Worm (Caenorhabditis elegans): ENCODE data around the gene srx-96.

srx-96 gene

DNA sequence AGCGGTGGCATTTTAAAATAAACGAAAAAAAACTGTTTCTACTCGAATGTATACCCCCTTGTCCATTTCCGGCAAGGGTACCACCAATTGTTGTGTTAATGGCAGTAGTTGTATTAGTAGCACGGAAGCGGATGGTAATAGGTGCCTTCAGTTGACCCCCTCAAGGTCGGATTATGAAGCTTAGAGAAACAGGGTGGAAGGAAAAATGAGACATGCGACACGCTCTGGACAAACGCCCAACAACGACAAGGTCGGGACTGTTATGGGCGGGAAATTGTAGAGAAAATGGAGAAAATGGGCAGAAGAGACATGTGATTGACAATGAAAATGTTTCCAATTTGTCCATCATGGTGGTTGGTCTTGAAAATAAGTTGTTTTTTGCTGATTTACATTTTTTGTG, 7.2 kb upstream of the srx-96 start, which contains the start of gene T01D3.3 (continued):
- TF ChIP-seq jun-1 (tag; optimal IDR thresholded peaks at IDR 0.05) (no peak), hlh-4 (tag; optimal IDR thresholded peaks at IDR 0.05) (no peak), snu-23 (GFP tag; optimal IDR thresholded peaks at IDR 0.05) (no peak), nhr-11 (tag; optimal IDR thresholded peaks at IDR 0.05) (no peak), elt-2 (tag; optimal IDR thresholded peaks at IDR 0.05) (no peak), nhr-12 (tag; optimal IDR thresholded peaks at IDR 0.05) (no peak), irx-1 (tag; optimal IDR thresholded peaks at IDR 0.05) (no peak), mep-1 (tag; optimal IDR thresholded peaks at IDR 0.05) (peak; percentile 56), unc-130 (tag; optimal IDR thresholded peaks at IDR 0.05) (peak; percentile 23), lin-13 (GFP tag; optimal IDR thresholded peaks at IDR 0.05) (no peak), nhr-77 (tag; optimal IDR thresholded peaks at IDR 0.05) (no peak), unc-62 (GFP tag; optimal IDR thresholded peaks at IDR 0.05) (no peak), nhr-47 (tag; optimal IDR thresholded peaks at IDR 0.05) (no peak), nhr-28 (tag; optimal IDR thresholded peaks at IDR 0.05) (no peak), skn-1 (tag; optimal IDR thresholded peaks at IDR 0.05) (no peak), mef-2 (tag; optimal IDR thresholded peaks at IDR 0.05) (no peak), ztf-11 (tag; optimal IDR thresholded peaks at IDR 0.05) (no peak), sptf-1 (tag; optimal IDR thresholded peaks at IDR 0.05) (no peak), lin-14 (GFP tag; optimal IDR thresholded peaks at IDR 0.05) (peak; percentile 50), fkh-4 (tag; optimal IDR thresholded peaks at IDR 0.05; ENCODE audit: borderline replicate concordance) (no peak), aly-2 (tag; optimal IDR thresholded peaks at IDR 0.05) (no peak), unc-30 (tag; optimal IDR thresholded peaks at IDR 0.05) (no peak), unc-98 (GFP tag; IDR thresholded peaks at IDR 0.05) (no peak), ceh-88 (GFP tag; IDR thresholded peaks at IDR 0.05) (no peak)

DNA sequence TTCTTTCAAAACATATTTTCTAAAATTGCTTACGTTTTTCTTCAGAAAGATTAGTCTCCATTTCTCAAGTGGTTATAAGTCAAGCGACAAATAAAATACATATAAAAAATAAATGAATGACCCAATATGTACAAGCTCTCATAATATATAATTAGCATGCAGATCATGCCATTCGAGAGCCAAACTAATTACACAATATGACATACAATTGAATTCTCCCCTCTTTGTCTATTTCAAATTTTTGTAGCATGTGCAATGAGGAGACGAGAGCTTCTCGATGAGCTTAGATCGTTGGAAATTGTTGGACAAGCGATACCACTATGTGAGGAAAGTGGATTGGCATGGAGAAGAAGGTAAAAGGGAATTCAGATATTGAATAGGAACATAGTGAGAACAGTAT, 3.9 kb upstream of the srx-96 start, which contains the start of gene hlh-34:
hlh-34 (minus strand) TSS at position 101 of the 400 bp plus-strand sequence.
- TF ChIP-seq nhr-76 (tag; optimal IDR thresholded peaks at IDR 0.05), result no peak
- TF ChIP-seq lin-15B (tag; optimal IDR thresholded peaks at IDR 0.05), result no peak
- TF ChIP-seq snpc-4 (tag; optimal IDR thresholded peaks at IDR 0.05), result no peak
- TF ChIP-seq sptf-1 (tag; optimal IDR thresholded peaks at IDR 0.05), result no peak
- TF ChIP-seq ces-1 (GFP tag; optimal IDR thresholded peaks at IDR 0.05), result no peak
- no peak for TF ChIP-seq grh-1 (GFP tag; IDR thresholded peaks at IDR 0.05)
- no peak for TF ChIP-seq skn-1 (tag; optimal IDR thresholded peaks at IDR 0.05)
- TF ChIP-seq hpl-2 (GFP tag; optimal IDR thresholded peaks at IDR 0.05), result no peak
- TF ChIP-seq unc-30 (tag; optimal IDR thresholded peaks at IDR 0.05), result no peak
- no peak for TF ChIP-seq ceh-8 (GFP tag; optimal IDR thresholded peaks at IDR 0.05)
- TF ChIP-seq C04F5.9 (tag; optimal IDR thresholded peaks at IDR 0.05), result no peak
- no peak for TF ChIP-seq C16A3.4 (tag; optimal IDR thresholded peaks at IDR 0.05)
- no peak for TF ChIP-seq efl-1 (optimal IDR thresholded peaks at IDR 0.05)
- no peak for TF ChIP-seq efl-1 (GFP tag; optimal IDR thresholded peaks at IDR 0.05 in 1 of 2)
- TF ChIP-seq C34B4.2 (tag; optimal IDR thresholded peaks at IDR 0.05), result no peak

DNA sequence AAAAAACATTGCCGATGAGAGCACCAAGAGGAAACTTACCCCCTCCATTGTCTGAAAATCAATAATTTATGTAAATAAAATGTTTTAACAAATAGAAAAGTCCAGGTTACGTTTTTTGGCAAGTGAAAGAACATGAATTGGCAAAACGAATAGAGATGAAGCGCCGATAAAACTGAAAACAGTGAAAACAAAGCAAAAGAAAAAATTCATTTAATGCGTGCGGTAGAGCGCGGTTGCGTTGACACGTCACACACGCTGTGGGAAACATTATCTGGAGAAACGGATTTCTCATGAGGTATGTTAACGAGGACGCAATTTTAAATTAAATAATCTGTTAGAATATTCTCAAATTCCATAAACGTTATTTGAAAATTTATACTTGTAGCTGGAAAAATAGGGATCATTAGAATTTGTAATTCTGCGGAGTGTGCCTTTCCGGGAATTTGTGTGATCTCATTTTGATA, 4.1 kb downstream of the srx-96 start, which contains the start of gene zipt-9:
zipt-9 (minus strand) TSS at position 51 of the 464 bp plus-strand sequence.
- peak; percentile 56 for TF ChIP-seq jun-1 (tag; optimal IDR thresholded peaks at IDR 0.05)
- TF ChIP-seq fkh-8 (tag; optimal IDR thresholded peaks at IDR 0.05), result peak; percentile 89
- peak; percentile 83 for TF ChIP-seq swsn-7 (tag; optimal IDR thresholded peaks at IDR 0.05)
- peak; percentile 99 for TF ChIP-seq pax-3 (tag; optimal IDR thresholded peaks at IDR 0.05)
- TF ChIP-seq pag-3 (tag; optimal IDR thresholded peaks at IDR 0.05; ENCODE audit: borderline replicate concordance, insufficient read depth), result no peak
- TF ChIP-seq nhr-85 (tag), result peak; percentile 88
- peak; percentile 47 for TF ChIP-seq nhr-237 (tag; optimal IDR thresholded peaks at IDR 0.05)
- TF ChIP-seq nhr-47 (tag; optimal IDR thresholded peaks at IDR 0.05), result peak; percentile 91
- peak; percentile 90 for TF ChIP-seq ceh-63 (GFP tag; optimal IDR thresholded peaks at IDR 0.05)
- no peak for TF ChIP-seq unc-62 (GFP tag; optimal IDR thresholded peaks at IDR 0.05)
- TF ChIP-seq C04F5.9 (tag; optimal IDR thresholded peaks at IDR 0.05), result peak; percentile 70
- TF ChIP-seq nhr-90 (tag; optimal IDR thresholded peaks at IDR 0.05; ENCODE audit: poor library complexity), result peak; percentile 92
- TF ChIP-seq Y116A8C.19 (tag; optimal IDR thresholded peaks at IDR 0.05; ENCODE audit: borderline replicate concordance), result no peak
- TF ChIP-seq lsy-2 (tag; optimal IDR thresholded peaks at IDR 0.05), result peak in 1 of 2 experiments; percentile 86
- peak; percentile 74 to 87 (median 79) for TF ChIP-seq ceh-82 (tag; optimal IDR thresholded peaks at IDR 0.05)
- TF ChIP-seq efl-3 (GFP tag; optimal IDR thresholded peaks at IDR 0.05), result peak; percentile 53
- peak; percentile 85 for TF ChIP-seq mep-1 (tag; optimal IDR thresholded peaks at IDR 0.05)
- TF ChIP-seq xbp-1 (tag; optimal IDR thresholded peaks at IDR 0.05), result peak; percentile 84
- TF ChIP-seq fkh-10 (GFP tag; optimal IDR thresholded peaks at IDR 0.05), result peak; percentile 34
- peak; percentile 60 for TF ChIP-seq mab-9 (GFP tag; IDR thresholded peaks at IDR 0.05)
- TF ChIP-seq irx-1 (tag; optimal IDR thresholded peaks at IDR 0.05), result peak; percentile 71
- TF ChIP-seq unc-86 (tag; optimal IDR thresholded peaks at IDR 0.05), result peak; percentile 71

All from whole organism, L1 larva.